Fruit fly (Drosophila melanogaster) whole organism, embryonic: ENCODE data around the gene CG15014.

Experiments
- B-H2 ChIP-seq: fragments of 200-800 bp; sonication (Bioruptor generic); optimal IDR thresholded peaks from 2 replicates; lab custom pipeline; 2018; ENCODE audit warnings: missing biosample characterization, mild to moderate bottlenecking, missing genetic modification characterization
- CG10147 ChIP-seq: fragments of 200-800 bp; sonication (Bioruptor generic); optimal IDR thresholded peaks from 2 replicates; lab custom pipeline; 2019; ENCODE audit warnings: missing biosample characterization, mild to moderate bottlenecking, missing genetic modification characterization, moderate library complexity
- CG1024 ChIP-seq: fragments of 200-800 bp; sonication (Bioruptor generic); IDR thresholded peaks from 2 replicates; pipeline ENCODE4 v1.3.6; 2022; ENCODE audit warnings: missing biosample characterization, missing genetic modification characterization
- CG10274 ChIP-seq: fragments of 200-800 bp; sonication (Bioruptor generic); optimal IDR thresholded peaks from 3 replicates; lab custom pipeline; 2017; ENCODE audit warnings: missing biosample characterization, mild to moderate bottlenecking, missing genetic modification characterization
- CG11695 ChIP-seq: fragments of 200-800 bp; sonication (Bioruptor generic); IDR thresholded peaks from 3 replicates; pipeline ENCODE4 v1.3.6; 2022; ENCODE audit warnings: missing biosample characterization, missing genetic modification characterization
- CG14050 ChIP-seq: fragments of 200-800 bp; sonication (Bioruptor generic); IDR thresholded peaks from 3 replicates; pipeline ENCODE4 v1.3.6; 2022; ENCODE audit warnings: missing biosample characterization, missing genetic modification characterization
- CG14710 ChIP-seq: fragments of 200-800 bp; sonication (Bioruptor generic); optimal IDR thresholded peaks from 3 replicates; lab custom pipeline; 2019; ENCODE audit warnings: missing biosample characterization, mild to moderate bottlenecking, missing genetic modification characterization, moderate library complexity
- CG15269 ChIP-seq: fragments of 200-800 bp; sonication (Bioruptor generic); optimal IDR thresholded peaks from 2 replicates; lab custom pipeline; 2018; ENCODE audit warnings: missing biosample characterization, mild to moderate bottlenecking, missing genetic modification characterization, moderate library complexity
- CG1529 ChIP-seq: fragments of 200-800 bp; sonication (Bioruptor generic); optimal IDR thresholded peaks from 3 replicates; lab custom pipeline; 2018; ENCODE audit warnings: missing biosample characterization, missing genetic modification characterization
- CG15696 ChIP-seq: fragments of 200-800 bp; sonication (Bioruptor generic); optimal IDR thresholded peaks from 2 replicates; lab custom pipeline; 2019; ENCODE audit warnings: missing biosample characterization, mild to moderate bottlenecking, missing genetic modification characterization, moderate library complexity
- CG1602 ChIP-seq: fragments of 200-800 bp; sonication (Bioruptor generic); optimal IDR thresholded peaks from 3 replicates; lab custom pipeline; 2016; ENCODE audit warnings: missing biosample characterization, missing genetic modification characterization
- CG17186 ChIP-seq: fragments of 200-800 bp; sonication (Bioruptor generic); optimal IDR thresholded peaks from 3 replicates; lab custom pipeline; 2017; ENCODE audit warnings: missing biosample characterization, missing genetic modification reagents, missing genetic modification characterization
- CG18262 ChIP-seq: fragments of 200-800 bp; optimal IDR thresholded peaks from 3 replicates; lab custom pipeline; 2019; ENCODE audit warnings: missing biosample characterization, mild to moderate bottlenecking, missing genetic modification characterization, moderate library complexity
- CG18476 ChIP-seq: fragments of 200-800 bp; sonication (Bioruptor generic); optimal IDR thresholded peaks from 2 replicates; lab custom pipeline; 2016; ENCODE audit warnings: missing biosample characterization, mild to moderate bottlenecking, missing genetic modification characterization
- CG2202 ChIP-seq: fragments of 200-800 bp; sonication (Bioruptor generic); optimal IDR thresholded peaks from 2 replicates; lab custom pipeline; 2018; ENCODE audit warnings: missing biosample characterization, mild to moderate bottlenecking, missing genetic modification characterization
- CG2678 ChIP-seq: fragments of 200-800 bp; sonication (Bioruptor generic); optimal IDR thresholded peaks from 3 replicates; lab custom pipeline; 2019; ENCODE audit warnings: missing biosample characterization, mild to moderate bottlenecking, missing genetic modification characterization, moderate library complexity
- CG2889 ChIP-seq: fragments of 200-800 bp; sonication (Bioruptor generic); IDR thresholded peaks from 3 replicates; pipeline ENCODE4 v1.3.6; 2022; ENCODE audit warnings: missing biosample characterization, missing genetic modification characterization
- CG3163 ChIP-seq: fragments of 200-800 bp; sonication (Bioruptor generic); optimal IDR thresholded peaks from 3 replicates; lab custom pipeline; 2016; ENCODE audit warnings: missing biosample characterization, missing genetic modification characterization
- CG3838 ChIP-seq: fragments of 200-800 bp; sonication (Bioruptor generic); optimal IDR thresholded peaks from 3 replicates; lab custom pipeline; 2016; ENCODE audit warnings: missing biosample characterization, missing genetic modification characterization
- CG4360 ChIP-seq: fragments of 200-800 bp; sonication (Bioruptor generic); IDR thresholded peaks from 2 replicates; pipeline ENCODE4 v1.3.6; 2022; ENCODE audit warnings: missing biosample characterization, missing genetic modification characterization
- CG6654 ChIP-seq: fragments of 200-800 bp; sonication (Bioruptor generic); optimal IDR thresholded peaks from 2 replicates; lab custom pipeline; 2017; ENCODE audit warnings: missing biosample characterization, mild to moderate bottlenecking, missing genetic modification characterization
- CG6683 ChIP-seq: fragments of 200-800 bp; sonication (Bioruptor generic); optimal IDR thresholded peaks from 2 replicates; lab custom pipeline; 2017; ENCODE audit warnings: missing biosample characterization, mild to moderate bottlenecking, missing genetic modification characterization, missing genetic modification reagents
- CG7786 ChIP-seq: fragments of 200-800 bp; sonication (Bioruptor generic); optimal IDR thresholded peaks from 2 replicates; lab custom pipeline; 2016; ENCODE audit warnings: missing biosample characterization, missing genetic modification characterization
- CG7928 ChIP-seq: fragments of 200-800 bp; sonication (Bioruptor generic); optimal IDR thresholded peaks from 2 replicates; lab custom pipeline; 2017; ENCODE audit warnings: missing biosample characterization, mild to moderate bottlenecking, missing genetic modification characterization
- CG9876 ChIP-seq: fragments of 200-800 bp; sonication (Bioruptor generic); optimal IDR thresholded peaks from 2 replicates; lab custom pipeline; 2016; ENCODE audit warnings: missing biosample characterization, missing genetic modification characterization
- CrebB ChIP-seq: fragments of 200-800 bp; sonication (Bioruptor generic); optimal IDR thresholded peaks from 3 replicates; lab custom pipeline; 2018; ENCODE audit warnings: missing biosample characterization, mild to moderate bottlenecking, missing genetic modification characterization
- D ChIP-seq, 2 experiments: fragments of 200-800 bp in 1 of 2; fragments of >200 bp in 1 of 2; sonication (Bioruptor generic) in 1 of 2; optimal IDR thresholded peaks; 2 replicates in 1 of 2; 3 replicates in 1 of 2; lab custom pipeline; 2017; ENCODE audit warnings: mild to moderate bottlenecking in 1 of 2, missing biosample characterization in 1 of 2, missing genetic modification characterization in 1 of 2, missing genetic modification reagents in 1 of 2
- Dip2 ChIP-seq: fragments of 200-800 bp; sonication (Bioruptor generic); IDR thresholded peaks from 2 replicates; pipeline ENCODE4 v1.3.6; 2022; ENCODE audit warnings: missing biosample characterization, missing genetic modification characterization
- Eip74EF ChIP-seq, 2 experiments: fragments of 200-800 bp in 1 of 2; fragments of >200 bp in 1 of 2; sonication (Bioruptor generic) in 1 of 2; optimal IDR thresholded peaks; 2 replicates each; lab custom pipeline; 2017 to 2019; ENCODE audit warnings: missing biosample characterization in 2 of 2, missing genetic modification characterization in 2 of 2, mild to moderate bottlenecking in 1 of 2, moderate library complexity in 1 of 2
- Hmr ChIP-seq: fragments of 200-800 bp; sonication (Bioruptor generic); optimal IDR thresholded peaks from 3 replicates; lab custom pipeline; 2017; ENCODE audit warnings: mild to moderate bottlenecking, missing biosample characterization, missing genetic modification reagents, missing genetic modification characterization
- Hr3 ChIP-seq: fragments of 200-800 bp; sonication (Bioruptor generic); optimal IDR thresholded peaks from 3 replicates; lab custom pipeline; 2016; ENCODE audit warnings: missing biosample characterization, missing genetic modification characterization
- Hr51 ChIP-seq, 2 experiments: fragments of 200-800 bp; sonication (Bioruptor generic); optimal IDR thresholded peaks; 2 replicates in 1 of 2; 3 replicates in 1 of 2; lab custom pipeline; 2016 to 2018; ENCODE audit warnings: missing biosample characterization in 2 of 2, missing genetic modification characterization in 2 of 2, mild to moderate bottlenecking in 1 of 2, moderate library complexity in 1 of 2
- Oli ChIP-seq: fragments of 200-800 bp; sonication (Bioruptor generic); optimal IDR thresholded peaks from 2 replicates; lab custom pipeline; 2018; ENCODE audit warnings: missing biosample characterization, mild to moderate bottlenecking, missing genetic modification characterization, moderate library complexity
- PHDP ChIP-seq: fragments of 200-800 bp; sonication (Bioruptor generic); optimal IDR thresholded peaks from 3 replicates; lab custom pipeline; 2018; ENCODE audit warnings: missing biosample characterization, mild to moderate bottlenecking, missing genetic modification characterization, moderate library complexity
- Pdp1 ChIP-seq, 2 experiments: fragments of 200-800 bp; sonication (Bioruptor generic); optimal IDR thresholded peaks; 3 replicates each; lab custom pipeline; 2016; ENCODE audit warnings: missing biosample characterization in 2 of 2, missing genetic modification characterization in 2 of 2, mild to moderate bottlenecking in 1 of 2, moderate library complexity in 1 of 2
- Sry-β ChIP-seq: fragments of 200-800 bp; sonication (Bioruptor generic); optimal IDR thresholded peaks from 2 replicates; lab custom pipeline; 2018; ENCODE audit warnings: missing biosample characterization, mild to moderate bottlenecking, missing genetic modification characterization, moderate library complexity
- Xrp1 ChIP-seq: fragments of 200-800 bp; sonication (Bioruptor generic); IDR thresholded peaks from 2 replicates; pipeline ENCODE4 v1.3.6; 2022; ENCODE audit warnings: missing biosample characterization, missing genetic modification characterization
- al ChIP-seq: fragments of 200-800 bp; sonication (Bioruptor generic); IDR thresholded peaks from 2 replicates; pipeline ENCODE4 v1.3.6; 2022; ENCODE audit warnings: missing biosample characterization, missing genetic modification characterization
- ara ChIP-seq: fragments of 200-800 bp; sonication (Bioruptor generic); IDR thresholded peaks from 2 replicates; pipeline ENCODE4 v1.3.6; 2022; ENCODE audit warnings: missing biosample characterization, missing genetic modification characterization
- cato ChIP-seq: fragments of 200-800 bp; sonication (Bioruptor generic); optimal IDR thresholded peaks from 2 replicates; lab custom pipeline; 2016; ENCODE audit warnings: missing biosample characterization, missing genetic modification characterization, borderline replicate concordance
- dmrt11E ChIP-seq: fragments of 200-800 bp; sonication (Bioruptor generic); optimal IDR thresholded peaks from 3 replicates; lab custom pipeline; 2018; ENCODE audit warnings: missing biosample characterization, mild to moderate bottlenecking, missing genetic modification characterization, moderate library complexity
- dysf ChIP-seq: fragments of 200-800 bp; sonication (Bioruptor generic); IDR thresholded peaks from 3 replicates; pipeline ENCODE4 v1.3.6; 2022; ENCODE audit warnings: missing biosample characterization, missing genetic modification characterization
- fd3F ChIP-seq: fragments of 200-800 bp; sonication (Bioruptor generic); optimal IDR thresholded peaks from 2 replicates; lab custom pipeline; 2018; ENCODE audit warnings: missing biosample characterization, mild to moderate bottlenecking, missing genetic modification characterization, moderate library complexity
- fd96Cb ChIP-seq: fragments of 200-800 bp; sonication (Bioruptor generic); optimal IDR thresholded peaks from 2 replicates; lab custom pipeline; 2018; ENCODE audit warnings: missing biosample characterization, mild to moderate bottlenecking, missing genetic modification characterization, moderate library complexity
- gcm2 ChIP-seq: fragments of 200-800 bp; sonication (Bioruptor generic); optimal IDR thresholded peaks from 2 replicates; lab custom pipeline; 2016; ENCODE audit warnings: missing biosample characterization, missing genetic modification characterization
- gem ChIP-seq: fragments of 200-800 bp; sonication (Bioruptor generic); optimal IDR thresholded peaks from 2 replicates; lab custom pipeline; 2019; ENCODE audit warnings: missing biosample characterization, mild to moderate bottlenecking, missing genetic modification characterization, moderate library complexity
- salm ChIP-seq: fragments of 200-800 bp; sonication (Bioruptor generic); optimal IDR thresholded peaks from 2 replicates; lab custom pipeline; 2018; ENCODE audit warnings: missing biosample characterization, mild to moderate bottlenecking, missing genetic modification characterization
- vvl ChIP-seq: fragments of 200-800 bp; sonication (Bioruptor generic); IDR thresholded peaks from 2 replicates; pipeline ENCODE4 v1.3.6; 2022; ENCODE audit warnings: missing biosample characterization, missing genetic modification characterization

Gene CG15014

DNA sequence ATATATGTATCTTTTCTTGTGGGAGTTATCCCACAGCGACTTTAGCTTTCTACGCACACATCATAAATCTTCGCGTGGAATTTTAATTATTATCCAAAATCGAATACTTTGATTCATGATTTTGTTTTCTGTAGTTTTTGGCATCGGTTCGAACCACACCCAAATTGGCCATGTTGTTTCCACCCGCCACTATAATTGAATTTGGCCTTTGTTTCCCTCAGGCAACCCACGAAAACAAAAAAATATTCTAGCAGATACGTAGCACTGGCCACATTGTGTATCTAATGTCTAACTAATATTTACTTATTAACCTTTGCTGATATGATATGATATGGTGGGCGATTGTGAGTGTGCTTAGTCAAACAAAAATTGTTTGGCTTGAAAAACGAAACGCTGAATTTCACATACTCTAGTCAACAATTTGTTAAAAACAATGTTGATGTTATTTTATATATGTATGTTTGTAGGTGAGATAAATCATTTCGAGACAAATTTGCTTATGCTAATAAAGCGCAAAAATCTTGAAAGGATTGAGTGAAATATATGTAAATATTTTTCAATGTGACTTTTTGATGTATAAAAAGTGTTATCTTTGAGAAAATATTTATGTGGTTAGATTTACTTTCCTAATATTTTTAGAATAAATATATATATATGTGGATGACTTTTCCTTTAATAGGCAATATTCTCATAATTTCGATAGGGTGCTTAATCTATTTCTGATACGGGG, 33.0 kb upstream of the CG15014 start:
- TF ChIP-seq CG2678 (tag; lab: Kevin White, UChicago) = peak; percentile 65
- TF ChIP-seq CG15696 (tag; lab: Kevin White, UChicago) = peak; percentile 13
- TF ChIP-seq CG18476 = peak; percentile 14
- TF ChIP-seq CG3163 (GFP tag; lab: Kevin White, UChicago) = no peak
- no peak for TF ChIP-seq B-H2 (GFP tag; lab: Kevin White, UChicago)
- no peak for TF ChIP-seq Dip2 (GFP tag; lab: Robert Waterston, UW)
- no peak for TF ChIP-seq CG6654
- no peak for TF ChIP-seq CG6683 (GFP tag; lab: Kevin White, UChicago)
- peak; percentile 41 for TF ChIP-seq Oli (tag; lab: Kevin White, UChicago)
- peak; percentile 34 for TF ChIP-seq CG14710 (tag; lab: Kevin White, UChicago)
- peak; percentile 7 for TF ChIP-seq fd3F (GFP tag; lab: Kevin White, UChicago)
- no peak for TF ChIP-seq CG1529 (GFP tag; lab: Kevin White, UChicago)
- TF ChIP-seq CG2889 = no peak
- no peak for TF ChIP-seq CG1602 (GFP tag; lab: Kevin White, UChicago)
- no peak for TF ChIP-seq Pdp1 (GFP tag; optimal IDR thresholded peaks at IDR 0.05; lab: Kevin White, UChicago)
- TF ChIP-seq CG10274 (GFP tag; lab: Kevin White, UChicago) = no peak
- TF ChIP-seq CG2202 = peak; percentile 8
- TF ChIP-seq dmrt11E (tag; lab: Kevin White, UChicago) = peak; percentile 29
- no peak for TF ChIP-seq CG3838
- no peak for TF ChIP-seq D (optimal IDR thresholded peaks at IDR 0.05; lab: Kevin White, UChicago)
- TF ChIP-seq D (GFP tag; optimal IDR thresholded peaks at IDR 0.05; lab: Kevin White, UChicago) = peak; percentile 22
- peak; percentile 28 for TF ChIP-seq Hr3
- peak; percentile 49 for TF ChIP-seq PHDP (tag; lab: Kevin White, UChicago)
- TF ChIP-seq CG7928 (GFP tag; lab: Kevin White, UChicago) = no peak
- no peak for TF ChIP-seq vvl (GFP tag; lab: Robert Waterston, UW)
- no peak for TF ChIP-seq Eip74EF (GFP tag; optimal IDR thresholded peaks at IDR 0.05; lab: Kevin White, UChicago)
- no peak for TF ChIP-seq gcm2 (GFP tag; lab: Kevin White, UChicago)
- TF ChIP-seq Xrp1 = 0 out of 2 replicates have a peak, but pooled peaks have one; percentile 16
- no peak for TF ChIP-seq CG1024 (GFP tag; lab: Robert Waterston, UW)
- TF ChIP-seq CG18262 (tag; lab: Kevin White, UChicago) = peak; percentile 57
- peak; percentile 60 for TF ChIP-seq gem (tag; lab: Kevin White, UChicago)
- TF ChIP-seq fd96Cb = peak; percentile 13
- 0 out of 3 replicates have a peak, but pooled peaks have one; percentile 27 for TF ChIP-seq CG11695 (GFP tag; lab: Robert Waterston, UW)
- TF ChIP-seq CG10147 (GFP tag; lab: Kevin White, UChicago) = peak; percentile 12
- peak; percentile 40 for TF ChIP-seq CrebB (tag; lab: Kevin White, UChicago)
- TF ChIP-seq ara (GFP tag; lab: Robert Waterston, UW) = no peak
- peak in 1 of 2 experiments; percentile 54 for TF ChIP-seq Hr51 (GFP tag; optimal IDR thresholded peaks at IDR 0.05; lab: Kevin White, UChicago)
- no peak for TF ChIP-seq CG9876 (GFP tag; lab: Kevin White, UChicago)
- peak; percentile 14 for TF ChIP-seq CG15269 (tag; lab: Kevin White, UChicago)
- no peak for TF ChIP-seq salm (tag; lab: Kevin White, UChicago)
- TF ChIP-seq al = no peak
- peak; percentile 38 for TF ChIP-seq Hmr
- no peak for TF ChIP-seq CG14050 (GFP tag; lab: Robert Waterston, UW)
- no peak for TF ChIP-seq CG17186 (GFP tag; lab: Kevin White, UChicago)
- no peak for TF ChIP-seq CG4360 (GFP tag; lab: Robert Waterston, UW)
- no peak for TF ChIP-seq cato (GFP tag; lab: Kevin White, UChicago)
- no peak for TF ChIP-seq CG7786
- TF ChIP-seq Sry-β = no peak
- 0 out of 3 replicates have a peak, but pooled peaks have one; percentile 32 for TF ChIP-seq dysf
